Fruit fly (Drosophila melanogaster) whole organism, pupa: Measurements from ENCODE around the gene CG8001.

Source experiments
- CG10348 ChIP-seq: fragments of 200-800 bp; sonication (Bioruptor generic); IDR thresholded peaks from 2 replicates; pipeline ENCODE4 v1.3.6; 2022; ENCODE audit warnings: missing biosample characterization, missing genetic modification characterization
- CG12605 ChIP-seq: fragments of 200-800 bp; sonication (Bioruptor generic); IDR thresholded peaks from 2 replicates; pipeline ENCODE4 v1.3.6; 2022; ENCODE audit warnings: missing biosample characterization, missing genetic modification characterization
- CG13204 ChIP-seq: fragments of 200-800 bp; sonication (Bioruptor generic); optimal IDR thresholded peaks from 2 replicates; lab custom pipeline; 2018; ENCODE audit warnings: missing biosample characterization, mild to moderate bottlenecking, missing genetic modification characterization, moderate library complexity
- CG14655 ChIP-seq: fragments of 200-800 bp; sonication (Bioruptor generic); optimal IDR thresholded peaks from 3 replicates; lab custom pipeline; 2017; ENCODE audit warnings: mild to moderate bottlenecking, missing biosample characterization, missing genetic modification reagents, missing genetic modification characterization
- CG15710 ChIP-seq: fragments of 200-800 bp; sonication (Bioruptor generic); optimal IDR thresholded peaks from 2 replicates; lab custom pipeline; 2018; ENCODE audit warnings: missing biosample characterization, mild to moderate bottlenecking, missing genetic modification characterization, moderate library complexity
- CG17806 ChIP-seq: fragments of 200-800 bp; sonication (Bioruptor generic); optimal IDR thresholded peaks from 2 replicates; lab custom pipeline; 2018; ENCODE audit warnings: missing biosample characterization, mild to moderate bottlenecking, missing genetic modification characterization, moderate library complexity
- CG32121 ChIP-seq: fragments of 200-800 bp; sonication (Bioruptor generic); IDR thresholded peaks from 2 replicates; pipeline ENCODE4 v1.3.6; 2022; ENCODE audit warnings: missing biosample characterization, missing genetic modification characterization
- CG34367 ChIP-seq: fragments of 200-800 bp; sonication (Bioruptor generic); optimal IDR thresholded peaks from 2 replicates; lab custom pipeline; 2018; ENCODE audit warnings: missing biosample characterization, mild to moderate bottlenecking, missing genetic modification characterization
- CG4496 ChIP-seq: fragments of 200-800 bp; sonication (Bioruptor generic); IDR thresholded peaks from 3 replicates; pipeline ENCODE4 v1.3.6; 2022; ENCODE audit warnings: missing biosample characterization, missing genetic modification characterization
- CG8159 ChIP-seq: fragments of 200-800 bp; sonication (Bioruptor generic); optimal IDR thresholded peaks from 3 replicates; lab custom pipeline; 2018; ENCODE audit warnings: missing biosample characterization, mild to moderate bottlenecking, missing genetic modification characterization, moderate library complexity
- CG8301 ChIP-seq: fragments of 200-800 bp; sonication (Bioruptor generic); optimal IDR thresholded peaks from 2 replicates; lab custom pipeline; 2018; ENCODE audit warnings: missing biosample characterization, mild to moderate bottlenecking, missing genetic modification characterization
- CG9948 ChIP-seq: fragments of 200-800 bp; sonication (Bioruptor generic); optimal IDR thresholded peaks from 2 replicates; lab custom pipeline; 2018; ENCODE audit warnings: missing biosample characterization, mild to moderate bottlenecking, missing genetic modification characterization, moderate library complexity
- D1 ChIP-seq: fragments of 200-800 bp; sonication (Bioruptor generic); optimal IDR thresholded peaks from 2 replicates; lab custom pipeline; 2018; ENCODE audit warnings: missing biosample characterization, mild to moderate bottlenecking, missing genetic modification characterization, moderate library complexity
- EcR ChIP-seq: fragments of 200-800 bp; sonication (Bioruptor generic); optimal IDR thresholded peaks from 3 replicates; lab custom pipeline; 2019; ENCODE audit warnings: missing biosample characterization, missing genetic modification characterization, mild to moderate bottlenecking, moderate library complexity, missing genetic modification reagents
- Ets98B ChIP-seq: fragments of 200-800 bp; sonication (Bioruptor generic); IDR thresholded peaks from 2 replicates; pipeline ENCODE4 v1.3.6; 2022; ENCODE audit warnings: missing biosample characterization, missing genetic modification characterization
- Pif1A ChIP-seq: fragments of 200-800 bp; sonication (Bioruptor generic); optimal IDR thresholded peaks from 3 replicates; lab custom pipeline; 2016; ENCODE audit warnings: missing biosample characterization, missing genetic modification characterization
- Pif1B ChIP-seq: fragments of 200-800 bp; sonication (Bioruptor generic); optimal IDR thresholded peaks from 3 replicates; lab custom pipeline; 2016; ENCODE audit warnings: missing biosample characterization, missing genetic modification characterization
- Snoo ChIP-seq: fragments of 200-800 bp; sonication (Bioruptor generic); optimal IDR thresholded peaks from 3 replicates; lab custom pipeline; 2017; ENCODE audit warnings: missing biosample characterization, mild to moderate bottlenecking, missing genetic modification characterization, inconsistent platforms
- fd96Ca ChIP-seq: fragments of 200-800 bp; sonication (Bioruptor generic); IDR thresholded peaks from 3 replicates; pipeline ENCODE4 v1.3.6; 2022; ENCODE audit warnings: missing biosample characterization, missing genetic modification characterization
- gl ChIP-seq: fragments of 200-800 bp; sonication (Bioruptor generic); optimal IDR thresholded peaks from 2 replicates; lab custom pipeline; 2018; ENCODE audit warnings: missing biosample characterization, mild to moderate bottlenecking, missing genetic modification characterization
- rn ChIP-seq: fragments of 200-800 bp; sonication (Bioruptor generic); IDR thresholded peaks from 2 replicates; pipeline ENCODE4 v1.3.6; 2022; ENCODE audit warnings: missing biosample characterization, missing genetic modification characterization

Gene CG8001

dm6 chr3L:1784092-1784491 lies 28.1 kb downstream of the CG8001 start:
- TF ChIP-seq Snoo (tag; lab: Kevin White, UChicago) (no peak), CG8159 (no peak), CG14655 (GFP tag; lab: Kevin White, UChicago) (no peak), EcR (GFP tag; lab: Kevin White, UChicago) (no peak), CG34367 (tag; lab: Kevin White, UChicago) (no peak), D1 (no peak), CG15710 (tag; lab: Kevin White, UChicago) (no peak), fd96Ca (GFP tag; lab: Robert Waterston, UW) (no peak), CG8301 (tag; lab: Kevin White, UChicago) (no peak), CG32121 (GFP tag; lab: Robert Waterston, UW) (no peak), CG4496 (GFP tag; lab: Robert Waterston, UW) (no peak), CG12605 (GFP tag; lab: Robert Waterston, UW) (no peak), CG10348 (GFP tag; lab: Robert Waterston, UW) (no peak), Pif1B (no peak), Ets98B (GFP tag; lab: Robert Waterston, UW) (no peak), CG13204 (GFP tag; lab: Kevin White, UChicago) (no peak), rn (GFP tag; lab: Robert Waterston, UW) (no peak), CG17806 (no peak), gl (no peak), Pif1A (GFP tag; lab: Kevin White, UChicago) (no peak)

dm6 chr3L:1789339-1789738 lies 33.4 kb downstream of the CG8001 start:
- no peak for TF ChIP-seq CG8159
- no peak for TF ChIP-seq CG17806
- no peak for TF ChIP-seq rn (GFP tag; lab: Robert Waterston, UW)
- peak; percentile 33 for TF ChIP-seq EcR (GFP tag; lab: Kevin White, UChicago)
- no peak for TF ChIP-seq CG32121 (GFP tag; lab: Robert Waterston, UW)
- TF ChIP-seq CG13204 (GFP tag; lab: Kevin White, UChicago) = no peak

- TF ChIP-seq CG13204 (GFP tag; lab: Kevin White, UChicago) (no peak), CG4496 (GFP tag; lab: Robert Waterston, UW) (peak; percentile 30; the same call in 1 of the 3 replicates), D1 (no peak), CG32121 (GFP tag; lab: Robert Waterston, UW) (peak; percentile 9; the same call in 1 of the 2 replicates), CG34367 (tag; lab: Kevin White, UChicago) (no peak), EcR (GFP tag; lab: Kevin White, UChicago) (peak; percentile 64), CG12605 (GFP tag; lab: Robert Waterston, UW) (peak; percentile 50; the same call in 1 of the 2 replicates), Pif1B (no peak), CG17806 (no peak), Pif1A (GFP tag; lab: Kevin White, UChicago) (no peak), CG15710 (tag; lab: Kevin White, UChicago) (no peak), rn (GFP tag; lab: Robert Waterston, UW) (0 out of 2 replicates have a peak, but pooled peaks have one; percentile 17), fd96Ca (GFP tag; lab: Robert Waterston, UW) (peak; percentile 20; the same call in 1 of the 3 replicates), CG9948 (tag; lab: Kevin White, UChicago) (no peak), CG14655 (GFP tag; lab: Kevin White, UChicago) (no peak), CG8159 (no peak), Ets98B (GFP tag; lab: Robert Waterston, UW) (no peak; the same call in 1 of the 2 replicates)
Observed at dm6 chr3L:1794164-1794942, 38.4 kb downstream of the CG8001 start.

dm6 chr3L:1794943-1795696 lies 39.2 kb downstream of the CG8001 start, which contains the start of the genes alpha-Spec, dlt and Cdc37:
TSS of gene alpha-Spec (minus strand) at chr3L:1795328.
TSS of gene dlt (minus strand) at chr3L:1795328.
TSS of gene Cdc37 (plus strand) at chr3L:1795392.
- TF ChIP-seq Snoo (tag; lab: Kevin White, UChicago) (peak; percentile 28), Pif1A (GFP tag; lab: Kevin White, UChicago) (no peak), CG17806 (peak; percentile 31), gl (peak; percentile 33), CG12605 (GFP tag; lab: Robert Waterston, UW) (peak; percentile 60), CG10348 (GFP tag; lab: Robert Waterston, UW) (no peak), CG34367 (tag; lab: Kevin White, UChicago) (no peak), CG8159 (peak; percentile 48), D1 (no peak), EcR (GFP tag; lab: Kevin White, UChicago) (peak; percentile 57), CG15710 (tag; lab: Kevin White, UChicago) (peak; percentile 18), Pif1B (no peak), CG4496 (GFP tag; lab: Robert Waterston, UW) (no peak; the same call in 2 of the 3 replicates), Ets98B (GFP tag; lab: Robert Waterston, UW) (no peak), rn (GFP tag; lab: Robert Waterston, UW) (no peak), CG9948 (tag; lab: Kevin White, UChicago) (peak; percentile 17), CG8301 (tag; lab: Kevin White, UChicago) (no peak), CG14655 (GFP tag; lab: Kevin White, UChicago) (no peak), CG32121 (GFP tag; lab: Robert Waterston, UW) (no peak), CG13204 (GFP tag; lab: Kevin White, UChicago) (no peak), fd96Ca (GFP tag; lab: Robert Waterston, UW) (0 out of 3 replicates have a peak, but pooled peaks have one; percentile 4)
- TF ChIP-seq, all 21 proteins: peak for 9
